Worm (Caenorhabditis elegans) whole organism, L4 larva: ENCODE data around the gene C36A4.4.

Experiments
- F10B5.3 ChIP-seq: sonication (generic microtip); optimal IDR thresholded peaks from 2 replicates; lab custom pipeline; 2016; ENCODE audit warnings: mild to moderate bottlenecking, missing genetic modification characterization, missing compliant biosample characterization
- F37D6.2 ChIP-seq: sonication (generic microtip); optimal IDR thresholded peaks from 2 replicates; lab custom pipeline; 2016; ENCODE audit warnings: mild to moderate bottlenecking, missing genetic modification characterization, missing compliant biosample characterization
- F44E2.7 ChIP-seq: fragments of 200-800 bp; sonication (Bioruptor generic); IDR thresholded peaks from 2 replicates; pipeline ENCODE4 v2.1.2; 2022; ENCODE audit warnings: missing genetic modification characterization, missing compliant biosample characterization
- R02D3.7 ChIP-seq: fragments of 150-350 bp; sonication (generic microtip); optimal IDR thresholded peaks from 3 replicates; lab custom pipeline; 2014; ENCODE audit warnings: missing biosample characterization, missing genetic modification characterization
- Y48G9A.11 ChIP-seq: fragments of 200-800 bp; sonication (Bioruptor generic); IDR thresholded peaks from 2 replicates; pipeline ENCODE4 v1.3.6; 2022; ENCODE audit warnings: missing genetic modification reagents, missing genetic modification characterization, missing compliant biosample characterization
- ZK546.5 ChIP-seq, 2 experiments: sonication (generic microtip); optimal IDR thresholded peaks; 2 replicates each; lab custom pipeline; 2017; ENCODE audit warnings: missing biosample characterization in 2 of 2, missing genetic modification characterization in 2 of 2
- aha-1 ChIP-seq: fragments of 150-350 bp; peaks from one replicate; lab custom pipeline; 2014; ENCODE audit warnings: missing biosample characterization, missing genetic modification characterization
- aly-2 ChIP-seq: sonication (generic microtip); optimal IDR thresholded peaks from 2 replicates; lab custom pipeline; 2018; ENCODE audit warnings: missing biosample characterization, missing genetic modification characterization
- ama-1 ChIP-seq: fragments of 150-350 bp; optimal IDR thresholded peaks from 2 replicates; lab custom pipeline; 2014; ENCODE audit warnings: inconsistent platforms, mixed read lengths
- attf-4 ChIP-seq: sonication (generic microtip); optimal IDR thresholded peaks from 3 replicates; lab custom pipeline; 2017; ENCODE audit warnings: missing biosample characterization, missing genetic modification characterization
- ceh-44 ChIP-seq: fragments of 200-800 bp; sonication (Bioruptor generic); IDR thresholded peaks from 2 replicates; pipeline ENCODE4 v1.3.6; 2022; ENCODE audit warnings: missing genetic modification reagents, missing genetic modification characterization, missing compliant biosample characterization
- ceh-62 ChIP-seq: sonication (generic microtip); optimal IDR thresholded peaks from 2 replicates; lab custom pipeline; 2017; ENCODE audit warnings: missing biosample characterization, missing genetic modification characterization
- daf-12 ChIP-seq: fragments of 150-350 bp; optimal IDR thresholded peaks from 2 replicates; lab custom pipeline; 2014; ENCODE audit warnings: missing biosample characterization, missing genetic modification reagents, missing genetic modification characterization
- daf-16 ChIP-seq, 3 experiments: sonication (generic microtip); optimal IDR thresholded peaks; 2 replicates each; lab custom pipeline; 2016 to 2017; ENCODE audit warnings: missing genetic modification characterization in 3 of 3, missing genetic modification reagents in 3 of 3, mild to moderate bottlenecking in 2 of 3, missing compliant biosample characterization in 2 of 3, missing biosample characterization in 1 of 3, moderate library complexity in 1 of 3
- dmd-6 ChIP-seq: fragments of 200-800 bp; sonication (Bioruptor generic); IDR thresholded peaks from 2 replicates; pipeline ENCODE4 v1.3.6; 2022; ENCODE audit warnings: missing genetic modification reagents, missing genetic modification characterization, missing compliant biosample characterization
- duxl-1 ChIP-seq: sonication (generic microtip); optimal IDR thresholded peaks from 2 replicates; lab custom pipeline; 2016; ENCODE audit warnings: mild to moderate bottlenecking, missing genetic modification characterization, moderate library complexity, missing compliant biosample characterization; ENCODE audit not compliant: poor library complexity
- dve-1 ChIP-seq: sonication (generic microtip); optimal IDR thresholded peaks from 2 replicates; lab custom pipeline; 2017; ENCODE audit warnings: antibody characterized with exemption, mild to moderate bottlenecking, missing genetic modification characterization, missing compliant biosample characterization; ENCODE audit not compliant: insufficient read depth
- egl-43 ChIP-seq: fragments of 200-800 bp; sonication (Bioruptor generic); IDR thresholded peaks from 2 replicates; pipeline ENCODE4 v1.3.6; 2022; ENCODE audit warnings: missing genetic modification reagents, missing genetic modification characterization, missing compliant biosample characterization
- fos-1 ChIP-seq: fragments of 150-350 bp; optimal IDR thresholded peaks from 2 replicates; lab custom pipeline; 2014; ENCODE audit warnings: missing biosample characterization, missing genetic modification characterization
- hif-1 ChIP-seq, 2 experiments: sonication (generic microtip); optimal IDR thresholded peaks; 2 replicates each; lab custom pipeline; 2016 to 2017; ENCODE audit warnings: missing compliant biosample characterization in 2 of 2, missing genetic modification characterization in 2 of 2, missing genetic modification reagents in 2 of 2, missing genotype in 2 of 2, mild to moderate bottlenecking in 1 of 2
- hlh-11 ChIP-seq: fragments of 200-800 bp; sonication (Bioruptor generic); optimal IDR thresholded peaks from 2 replicates; lab custom pipeline; 2018; ENCODE audit warnings: mild to moderate bottlenecking, missing genetic modification characterization, missing compliant biosample characterization
- hlh-30 ChIP-seq: sonication (generic microtip); optimal IDR thresholded peaks from 2 replicates; lab custom pipeline; 2017; ENCODE audit warnings: antibody characterized with exemption, mild to moderate bottlenecking, missing genetic modification characterization, missing compliant biosample characterization; ENCODE audit not compliant: insufficient read depth
- jun-1 ChIP-seq: fragments of 150-350 bp; optimal IDR thresholded peaks from 2 replicates; lab custom pipeline; 2014; ENCODE audit warnings: missing biosample characterization, missing genetic modification reagents, missing genetic modification characterization
- lim-7 ChIP-seq: fragments of 200-800 bp; sonication (Bioruptor generic); IDR thresholded peaks from 2 replicates; pipeline ENCODE4 v1.3.6; 2022; ENCODE audit warnings: missing genetic modification characterization, missing compliant biosample characterization
- lin-13 ChIP-seq: fragments of 150-350 bp; optimal IDR thresholded peaks from 2 replicates; lab custom pipeline; 2014; ENCODE audit warnings: missing biosample characterization, missing genetic modification reagents, missing genetic modification characterization
- lin-15B ChIP-seq: fragments of 150-350 bp; sonication (generic microtip); optimal IDR thresholded peaks from 3 replicates; lab custom pipeline; 2014; ENCODE audit warnings: missing biosample characterization, missing genetic modification characterization
- lin-29 ChIP-seq: fragments of 200-800 bp; sonication (Bioruptor generic); IDR thresholded peaks from 2 replicates; pipeline ENCODE4 v1.3.6; 2022; ENCODE audit warnings: missing genetic modification reagents, missing genetic modification characterization, missing compliant biosample characterization
- lin-38 ChIP-seq: fragments of 200-800 bp; sonication (Bioruptor generic); IDR thresholded peaks from 2 replicates; pipeline ENCODE4 v1.3.6; 2022; ENCODE audit warnings: missing genetic modification reagents, missing genetic modification characterization, missing compliant biosample characterization
- lir-3 ChIP-seq: sonication (generic microtip); optimal IDR thresholded peaks from 2 replicates; lab custom pipeline; 2016; ENCODE audit warnings: mild to moderate bottlenecking, missing genetic modification characterization, missing compliant biosample characterization
- madf-9 ChIP-seq: fragments of 200-800 bp; sonication (Bioruptor generic); conservative IDR thresholded peaks from 2 replicates; pipeline ENCODE4 v1.3.6; 2022; ENCODE audit warnings: missing genetic modification reagents, missing genetic modification characterization, missing compliant biosample characterization
- mdt-29 ChIP-seq: fragments of 200-800 bp; sonication (Bioruptor generic); IDR thresholded peaks from 2 replicates; pipeline ENCODE4 v1.3.6; 2022; ENCODE audit warnings: missing genetic modification reagents, missing genetic modification characterization, missing compliant biosample characterization
- mep-1 ChIP-seq: fragments of 150-350 bp; sonication (generic microtip); optimal IDR thresholded peaks from 3 replicates; lab custom pipeline; 2014; ENCODE audit warnings: missing biosample characterization, missing genetic modification characterization
- mes-2 ChIP-seq: sonication (generic microtip); optimal IDR thresholded peaks from 2 replicates; lab custom pipeline; 2016; ENCODE audit warnings: missing genotype, mild to moderate bottlenecking, missing genetic modification characterization, missing compliant biosample characterization; ENCODE audit not compliant: poor library complexity, severe bottlenecking
- mxl-2 ChIP-seq: fragments of 200-800 bp; sonication (Bioruptor generic); conservative IDR thresholded peaks from 2 replicates; pipeline ENCODE4 v1.3.6; 2022; ENCODE audit warnings: missing genetic modification reagents, missing genetic modification characterization, missing compliant biosample characterization
- mxl-3 ChIP-seq: fragments of 200-800 bp; sonication (Bioruptor generic); optimal IDR thresholded peaks from 2 replicates; lab custom pipeline; 2018; ENCODE audit warnings: mild to moderate bottlenecking, missing genetic modification characterization, missing compliant biosample characterization
- nhr-102 ChIP-seq: sonication (generic microtip); optimal IDR thresholded peaks from 2 replicates; lab custom pipeline; 2016; ENCODE audit warnings: mild to moderate bottlenecking, missing genetic modification characterization, moderate library complexity, missing compliant biosample characterization
- nhr-237 ChIP-seq: sonication (generic microtip); optimal IDR thresholded peaks from 2 replicates; lab custom pipeline; 2017; ENCODE audit warnings: missing biosample characterization, missing genetic modification characterization
- nhr-28 ChIP-seq: fragments of 150-350 bp; optimal IDR thresholded peaks from 2 replicates; lab custom pipeline; 2014; ENCODE audit warnings: missing biosample characterization, missing genetic modification characterization
- nhr-6 ChIP-seq: fragments of 150-350 bp; optimal IDR thresholded peaks from 2 replicates; lab custom pipeline; 2014; ENCODE audit warnings: missing biosample characterization, missing genetic modification characterization
- pqm-1 ChIP-seq: sonication (generic microtip); optimal IDR thresholded peaks from 2 replicates; lab custom pipeline; 2017; ENCODE audit warnings: missing biosample characterization, missing genetic modification characterization
- set-16 ChIP-seq: fragments of 200-800 bp; sonication (Bioruptor generic); IDR thresholded peaks from 2 replicates; pipeline ENCODE4 v1.3.6; 2022; ENCODE audit warnings: missing genetic modification reagents, missing genetic modification characterization, missing compliant biosample characterization
- snpc-1.2 ChIP-seq: fragments of 200-800 bp; sonication (Bioruptor generic); IDR thresholded peaks from 2 replicates; pipeline ENCODE4 v1.3.6; 2022; ENCODE audit warnings: missing genetic modification reagents, missing genetic modification characterization, missing compliant biosample characterization
- spr-1 ChIP-seq: sonication (generic microtip); optimal IDR thresholded peaks from 2 replicates; lab custom pipeline; 2016; ENCODE audit warnings: mild to moderate bottlenecking, missing genetic modification characterization, missing compliant biosample characterization
- spr-3 ChIP-seq: fragments of 200-800 bp; sonication (Bioruptor generic); optimal IDR thresholded peaks from 2 replicates; lab custom pipeline; 2018; ENCODE audit warnings: mild to moderate bottlenecking, missing genetic modification characterization, missing compliant biosample characterization
- unc-39 ChIP-seq: sonication (generic microtip); optimal IDR thresholded peaks from 2 replicates; lab custom pipeline; 2017; ENCODE audit warnings: missing biosample characterization, missing genetic modification characterization
- vab-7 ChIP-seq: fragments of 200-800 bp; sonication (Bioruptor generic); IDR thresholded peaks from 2 replicates; pipeline ENCODE4 v1.3.6; 2022; ENCODE audit warnings: missing genetic modification reagents, missing genetic modification characterization, missing compliant biosample characterization
- zag-1 ChIP-seq: fragments of 150-350 bp; optimal IDR thresholded peaks from 2 replicates; lab custom pipeline; 2014; ENCODE audit warnings: missing biosample characterization, missing genetic modification characterization
- zfp-2 ChIP-seq: sonication (generic microtip); optimal IDR thresholded peaks from 2 replicates; lab custom pipeline; 2016; ENCODE audit warnings: mild to moderate bottlenecking, missing genetic modification characterization, missing compliant biosample characterization
- zfp-3 ChIP-seq: fragments of 200-800 bp; sonication (Bioruptor generic); conservative IDR thresholded peaks from 2 replicates; pipeline ENCODE4 v1.3.6; 2022; ENCODE audit warnings: missing genetic modification reagents, missing genetic modification characterization, missing compliant biosample characterization
- zip-2 ChIP-seq: fragments of 150-350 bp; optimal IDR thresholded peaks from 2 replicates; lab custom pipeline; 2014; ENCODE audit warnings: missing biosample characterization, missing genetic modification characterization

The C36A4.4 gene

ce11 chrIII:3875608-3876007 is 32.2 kb upstream of the C36A4.4 start (continued):
- no peak for TF ChIP-seq zag-1 (tag; lab: Kevin White, UChicago)
- no peak for TF ChIP-seq spr-1 (tag; lab: Kevin White, UChicago)
- no peak for TF ChIP-seq unc-39 (tag; lab: Kevin White, UChicago)
- no peak for TF ChIP-seq pqm-1 (tag; lab: Kevin White, UChicago)
- TF ChIP-seq zip-2 (tag; lab: Kevin White, UChicago) = no peak
- peak; percentile 67 for TF ChIP-seq mep-1 (tag; lab: Kevin White, UChicago)
- no peak for TF ChIP-seq daf-12 (tag; lab: Kevin White, UChicago)
- no peak for TF ChIP-seq aly-2
- no peak for TF ChIP-seq F10B5.3 (tag; lab: Kevin White, UChicago)
- no peak for TF ChIP-seq spr-3
- TF ChIP-seq lir-3 (tag; lab: Kevin White, UChicago) = no peak
- no peak for TF ChIP-seq duxl-1 (tag; lab: Kevin White, UChicago)
- TF ChIP-seq lim-7 (GFP tag; lab: Robert Waterston, UW) = no peak
- TF ChIP-seq, all 104 proteins: peak for 16

DNA sequence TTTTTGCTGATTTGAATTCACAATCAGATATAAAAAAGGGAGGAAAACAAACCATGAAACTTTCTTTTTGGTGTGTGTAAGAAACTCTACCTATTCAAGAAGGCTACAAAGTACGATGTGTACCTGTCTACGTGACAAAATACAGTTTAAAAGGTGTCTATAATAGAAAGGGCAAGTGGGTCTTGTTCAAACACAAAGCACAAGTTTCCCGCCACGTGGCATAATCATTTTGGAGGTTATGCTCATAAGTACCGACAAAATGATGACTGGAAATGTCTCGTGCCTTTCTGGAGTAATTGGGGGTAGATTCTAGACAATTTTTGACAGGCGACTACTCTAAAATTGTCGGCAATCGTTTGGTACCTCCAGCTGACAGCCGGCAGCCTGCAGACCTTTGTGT is 31.5 kb upstream of the C36A4.4 start:
- no peak for TF ChIP-seq ama-1 (lab: Kevin White, UChicago)
- TF ChIP-seq F44E2.7 (GFP tag; lab: Robert Waterston, UW) = no peak
- TF ChIP-seq duxl-1 (tag; lab: Kevin White, UChicago) = no peak
- no peak for TF ChIP-seq lin-38
- no peak for TF ChIP-seq mes-2 (tag; lab: Kevin White, UChicago)
- TF ChIP-seq hlh-30 (tag; lab: Kevin White, UChicago) = peak; percentile 30
- no peak for TF ChIP-seq daf-12 (tag; lab: Kevin White, UChicago)
- TF ChIP-seq hlh-11 = peak; percentile 35
- no peak for TF ChIP-seq zfp-2 (tag; lab: Kevin White, UChicago)
- TF ChIP-seq set-16 (GFP tag; lab: Robert Waterston, UW) = no peak
- no peak for TF ChIP-seq egl-43 (GFP tag; lab: Robert Waterston, UW)
- peak; percentile 67 for TF ChIP-seq nhr-28
- TF ChIP-seq madf-9 (GFP tag; lab: Robert Waterston, UW) = no peak
- no peak for TF ChIP-seq fos-1 (tag; lab: Kevin White, UChicago)
- no peak for TF ChIP-seq lin-13 (GFP tag; lab: Kevin White, UChicago)
- TF ChIP-seq dmd-6 (GFP tag; lab: Robert Waterston, UW) = peak; percentile 74
- no peak for TF ChIP-seq mxl-2 (GFP tag; lab: Robert Waterston, UW)
- TF ChIP-seq mdt-29 (GFP tag; lab: Robert Waterston, UW) = no peak
- no peak for TF ChIP-seq nhr-102 (tag; lab: Kevin White, UChicago)
- TF ChIP-seq ZK546.5 (tag; optimal IDR thresholded peaks at IDR 0.05; lab: Kevin White, UChicago) = no peak
- TF ChIP-seq nhr-6 (tag; lab: Kevin White, UChicago) = no peak
- no peak for TF ChIP-seq unc-39 (tag; lab: Kevin White, UChicago)
- TF ChIP-seq F37D6.2 (tag; lab: Kevin White, UChicago) = no peak
- no peak for TF ChIP-seq lin-29 (GFP tag; lab: Robert Waterston, UW)
- TF ChIP-seq hif-1 (tag; optimal IDR thresholded peaks at IDR 0.05; lab: Kevin White, UChicago) = peak in 1 of 2 experiments; percentile 93
- peak; percentile 47 for TF ChIP-seq dve-1 (tag; lab: Kevin White, UChicago)
- TF ChIP-seq attf-4 (tag; lab: Kevin White, UChicago) = no peak
- no peak for TF ChIP-seq R02D3.7 (tag; lab: Kevin White, UChicago)
- no peak for TF ChIP-seq Y48G9A.11
- TF ChIP-seq mxl-3 (GFP tag; lab: Kevin White, UChicago) = no peak
- 0 out of 2 replicates have a peak, but pooled peaks have one; percentile 14 for TF ChIP-seq zfp-3 (GFP tag; lab: Robert Waterston, UW)
- no peak for TF ChIP-seq zag-1 (tag; lab: Kevin White, UChicago)
- TF ChIP-seq aha-1 (tag; lab: Kevin White, UChicago) = no peak
- no peak for TF ChIP-seq snpc-1.2
- TF ChIP-seq ceh-62 (tag; lab: Kevin White, UChicago) = no peak
- no peak for TF ChIP-seq lin-15B (tag; lab: Kevin White, UChicago)
- no peak for TF ChIP-seq daf-16 (GFP tag; optimal IDR thresholded peaks at IDR 0.05; lab: Kevin White, UChicago)
- peak; percentile 17 for TF ChIP-seq daf-16 (tag; optimal IDR thresholded peaks at IDR 0.05; lab: Kevin White, UChicago)
- no peak for TF ChIP-seq ceh-44 (GFP tag; lab: Robert Waterston, UW)
- no peak for TF ChIP-seq vab-7 (GFP tag; lab: Robert Waterston, UW)
- TF ChIP-seq nhr-237 (tag; lab: Kevin White, UChicago) = no peak
- no peak for TF ChIP-seq jun-1
